Worm (Caenorhabditis elegans) whole organism, L1 larva: ENCODE measurements around the gene K08D9.2.
A peak's percentile ranks its signal among the peaks of the same experiment; 100 is the strongest.

Source experiments
- C04F5.9 ChIP-seq: sonication (generic microtip); optimal IDR thresholded peaks from 2 replicates; lab custom pipeline; 2016; ENCODE audit warnings: missing genetic modification characterization, missing compliant biosample characterization
- C16A3.4 ChIP-seq: fragments of 150-350 bp; optimal IDR thresholded peaks from 2 replicates; lab custom pipeline; 2014; ENCODE audit warnings: missing biosample characterization, missing genetic modification characterization
- C34B4.2 ChIP-seq: sonication (generic microtip); optimal IDR thresholded peaks from 2 replicates; lab custom pipeline; 2017; ENCODE audit warnings: mild to moderate bottlenecking, missing genetic modification characterization, missing compliant biosample characterization
- ceh-8 ChIP-seq: fragments of 200-800 bp; sonication (Bioruptor generic); optimal IDR thresholded peaks from 2 replicates; lab custom pipeline; 2018; ENCODE audit warnings: mild to moderate bottlenecking, missing genetic modification characterization, moderate library complexity, missing compliant biosample characterization
- ceh-82 ChIP-seq, 3 experiments: fragments of 150-350 bp in 1 of 3; sonication (generic microtip) in 2 of 3; optimal IDR thresholded peaks; 2 replicates each; lab custom pipeline; 2014 to 2017; ENCODE audit warnings: missing biosample characterization in 3 of 3, missing genetic modification characterization in 3 of 3
- ceh-88 ChIP-seq: fragments of 200-800 bp; sonication (Bioruptor generic); IDR thresholded peaks from 2 replicates; pipeline ENCODE4 v1.3.6; 2022; ENCODE audit warnings: missing genetic modification characterization, missing compliant biosample characterization
- egl-27 ChIP-seq, 2 experiments: fragments of 150-350 bp in 1 of 2; sonication (generic microtip); optimal IDR thresholded peaks; 3 replicates each; lab custom pipeline; 2017 to 2018; ENCODE audit warnings: missing biosample characterization in 2 of 2, missing genetic modification characterization in 2 of 2, missing genetic modification reagents in 2 of 2
- elt-3 ChIP-seq, 6 experiments: fragments of 150-350 bp in 1 of 6; sonication (generic microtip); optimal IDR thresholded peaks; 2 replicates each; lab custom pipeline; 2017 to 2018; ENCODE audit warnings: missing biosample characterization in 6 of 6, missing genetic modification characterization in 6 of 6, inconsistent platforms in 1 of 6
- ets-5 ChIP-seq: fragments of 200-800 bp; sonication (Bioruptor generic); IDR thresholded peaks from 2 replicates; pipeline ENCODE4 v1.3.6; 2022; ENCODE audit warnings: missing genetic modification characterization, missing compliant biosample characterization
- fkh-4 ChIP-seq: sonication (generic microtip); optimal IDR thresholded peaks from 2 replicates; lab custom pipeline; 2016; ENCODE audit warnings: missing compliant biosample characterization, missing genetic modification characterization, borderline replicate concordance
- fkh-8 ChIP-seq: sonication (generic microtip); optimal IDR thresholded peaks from 2 replicates; lab custom pipeline; 2016; ENCODE audit warnings: mild to moderate bottlenecking, missing genetic modification characterization, missing compliant biosample characterization
- fos-1 ChIP-seq: fragments of 150-350 bp; optimal IDR thresholded peaks from 2 replicates; lab custom pipeline; 2014; ENCODE audit warnings: missing biosample characterization, missing genetic modification characterization
- irx-1 ChIP-seq: sonication (generic microtip); optimal IDR thresholded peaks from 2 replicates; lab custom pipeline; 2016; ENCODE audit warnings: missing genetic modification characterization, missing compliant biosample characterization
- jun-1 ChIP-seq: fragments of 150-350 bp; optimal IDR thresholded peaks from 2 replicates; lab custom pipeline; 2014; ENCODE audit warnings: missing biosample characterization, missing genetic modification reagents, missing genetic modification characterization
- lin-14 ChIP-seq: fragments of 200-800 bp; sonication (Bioruptor generic); optimal IDR thresholded peaks from 2 replicates; lab custom pipeline; 2018; ENCODE audit warnings: mild to moderate bottlenecking, missing genetic modification characterization, moderate library complexity, missing compliant biosample characterization
- lin-15B ChIP-seq: fragments of 150-350 bp; sonication (generic microtip); optimal IDR thresholded peaks from 3 replicates; lab custom pipeline; 2014; ENCODE audit warnings: missing biosample characterization, missing genetic modification characterization
- lin-39 ChIP-seq: fragments of 150-350 bp; optimal IDR thresholded peaks from 2 replicates; lab custom pipeline; 2014; ENCODE audit warnings: missing biosample characterization, missing genetic modification reagents, missing genetic modification characterization
- lir-3 ChIP-seq: sonication (generic microtip); optimal IDR thresholded peaks from 2 replicates; lab custom pipeline; 2016; ENCODE audit warnings: mild to moderate bottlenecking, missing genetic modification characterization, moderate library complexity, missing compliant biosample characterization; ENCODE audit not compliant: poor library complexity
- mab-9 ChIP-seq: fragments of 200-800 bp; sonication (Bioruptor generic); IDR thresholded peaks from 2 replicates; pipeline ENCODE4 v1.3.6; 2022; ENCODE audit warnings: missing genetic modification reagents, missing genetic modification characterization, missing compliant biosample characterization
- mef-2 ChIP-seq: fragments of 150-350 bp; optimal IDR thresholded peaks from 2 replicates; lab custom pipeline; 2014; ENCODE audit warnings: missing biosample characterization, missing genetic modification characterization
- mep-1 ChIP-seq: fragments of 150-350 bp; optimal IDR thresholded peaks from 2 replicates; lab custom pipeline; 2014; ENCODE audit warnings: missing biosample characterization, missing genetic modification characterization
- nhr-12 ChIP-seq: sonication (generic microtip); optimal IDR thresholded peaks from 2 replicates; lab custom pipeline; 2017; ENCODE audit warnings: missing biosample characterization, missing genetic modification characterization
- nhr-19 ChIP-seq: fragments of 200-800 bp; sonication (Bioruptor generic); conservative IDR thresholded peaks from 2 replicates; pipeline ENCODE4 v1.3.6; 2022; ENCODE audit warnings: missing genetic modification characterization, missing compliant biosample characterization
- nhr-20 ChIP-seq: sonication (generic microtip); optimal IDR thresholded peaks from 2 replicates; lab custom pipeline; 2016; ENCODE audit warnings: mild to moderate bottlenecking, missing genetic modification characterization, missing compliant biosample characterization
- nhr-237 ChIP-seq: fragments of 150-350 bp; optimal IDR thresholded peaks from 2 replicates; lab custom pipeline; 2014; ENCODE audit warnings: missing biosample characterization, missing genetic modification characterization
- nhr-77 ChIP-seq: fragments of 150-350 bp; optimal IDR thresholded peaks from 2 replicates; lab custom pipeline; 2014; ENCODE audit warnings: missing biosample characterization, missing genetic modification characterization
- nhr-84 ChIP-seq: sonication (generic microtip); optimal IDR thresholded peaks from 2 replicates; lab custom pipeline; 2017; ENCODE audit warnings: missing biosample characterization, missing genetic modification characterization
- nhr-85 ChIP-seq: sonication (generic microtip); peaks from one replicate; lab custom pipeline; 2016; ENCODE audit warnings: missing genetic modification characterization, inconsistent platforms, missing compliant biosample characterization
- nhr-90 ChIP-seq: sonication (generic microtip); optimal IDR thresholded peaks from 2 replicates; lab custom pipeline; 2016; ENCODE audit warnings: mild to moderate bottlenecking, missing genetic modification characterization, missing compliant biosample characterization; ENCODE audit not compliant: poor library complexity
- pag-3 ChIP-seq: sonication (generic microtip); optimal IDR thresholded peaks from 2 replicates; lab custom pipeline; 2017; ENCODE audit warnings: missing genetic modification characterization, mild to moderate bottlenecking, missing compliant biosample characterization, antibody characterized with exemption, borderline replicate concordance; ENCODE audit not compliant: insufficient read depth
- pax-3 ChIP-seq: fragments of 200-800 bp; sonication (Bioruptor generic); optimal IDR thresholded peaks from 2 replicates; lab custom pipeline; 2018; ENCODE audit warnings: mild to moderate bottlenecking, missing genetic modification characterization, moderate library complexity, missing compliant biosample characterization
- pqm-1 ChIP-seq: sonication (generic microtip); optimal IDR thresholded peaks from 3 replicates; lab custom pipeline; 2017; ENCODE audit warnings: missing biosample characterization, missing genetic modification characterization
- rnt-1 ChIP-seq: sonication (generic microtip); optimal IDR thresholded peaks from 2 replicates; lab custom pipeline; 2016; ENCODE audit warnings: mild to moderate bottlenecking, missing genetic modification characterization, moderate library complexity, missing compliant biosample characterization
- snpc-4 ChIP-seq: fragments of 150-350 bp; optimal IDR thresholded peaks from 2 replicates; lab custom pipeline; 2014; ENCODE audit warnings: missing biosample characterization, missing genetic modification characterization
- snu-23 ChIP-seq: sonication (generic microtip); optimal IDR thresholded peaks from 2 replicates; lab custom pipeline; 2016; ENCODE audit warnings: missing genetic modification characterization, missing compliant biosample characterization
- sox-4 ChIP-seq: sonication (generic microtip); optimal IDR thresholded peaks from 2 replicates; lab custom pipeline; 2016; ENCODE audit warnings: missing genetic modification characterization, missing compliant biosample characterization
- sptf-1 ChIP-seq: fragments of 150-350 bp; optimal IDR thresholded peaks from 2 replicates; lab custom pipeline; 2014; ENCODE audit warnings: missing biosample characterization, missing genetic modification characterization
- unc-130 ChIP-seq: fragments of 150-350 bp; optimal IDR thresholded peaks from 2 replicates; lab custom pipeline; 2017; ENCODE audit warnings: missing biosample characterization, missing genetic modification characterization, inconsistent platforms
- unc-86 ChIP-seq: sonication (generic microtip); optimal IDR thresholded peaks from 2 replicates; lab custom pipeline; 2016; ENCODE audit warnings: missing genetic modification characterization, missing compliant biosample characterization
- xbp-1 ChIP-seq: sonication (generic microtip); optimal IDR thresholded peaks from 2 replicates; lab custom pipeline; 2016; ENCODE audit warnings: missing genetic modification characterization, missing compliant biosample characterization
- zip-4 ChIP-seq: fragments of 200-800 bp; sonication (Bioruptor generic); optimal IDR thresholded peaks from 2 replicates; lab custom pipeline; 2018; ENCODE audit warnings: mild to moderate bottlenecking, missing genetic modification characterization, moderate library complexity, missing compliant biosample characterization

Gene K08D9.2

DNA sequence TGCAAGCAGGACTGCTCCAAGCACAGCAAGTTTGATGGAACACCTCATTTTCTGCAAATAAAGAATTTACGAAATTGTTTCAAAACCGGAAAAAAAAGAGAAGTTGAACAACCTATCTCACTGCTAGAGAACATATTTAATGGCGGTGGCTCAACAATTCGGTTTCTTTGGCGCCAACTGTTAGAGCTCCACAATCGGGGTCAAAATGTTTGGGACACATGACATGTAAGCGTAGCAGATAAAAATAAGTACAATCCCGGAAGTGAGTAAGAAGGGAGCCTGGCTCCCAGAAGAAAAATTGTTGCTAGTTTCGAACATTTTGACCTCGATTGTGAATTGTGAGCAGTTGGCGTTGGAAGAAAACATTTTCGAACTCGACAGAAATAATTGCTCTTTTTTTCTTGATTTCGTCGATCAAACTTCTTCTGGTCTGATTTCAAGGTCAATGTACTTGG, 31.7 kb downstream of the K08D9.2 start, which contains the start of gene T28A11.16:
TSS of gene T28A11.16 (minus strand) at position 51 of the 455 bp plus-strand sequence.
- TF ChIP-seq ets-5 (GFP tag; lab: Robert Waterston, UW) (no peak), unc-130 (no peak), jun-1 (tag; lab: Kevin White, UChicago) (no peak), pqm-1 (tag; lab: Kevin White, UChicago) (no peak), ceh-88 (GFP tag; lab: Robert Waterston, UW) (no peak), nhr-85 (tag; lab: Kevin White, UChicago) (no peak), snu-23 (no peak), pag-3 (tag; lab: Kevin White, UChicago) (no peak), nhr-12 (tag; lab: Kevin White, UChicago) (no peak), fkh-8 (tag; lab: Kevin White, UChicago) (no peak), elt-3 (tag; optimal IDR thresholded peaks at IDR 0.05; lab: Kevin White, UChicago) (no peak), lin-39 (tag; lab: Kevin White, UChicago) (peak; percentile 17), sptf-1 (no peak), nhr-77 (no peak), unc-86 (tag; lab: Kevin White, UChicago) (no peak), lin-15B (tag; lab: Kevin White, UChicago) (no peak), nhr-237 (no peak), irx-1 (tag; lab: Kevin White, UChicago) (no peak), egl-27 (tag; optimal IDR thresholded peaks at IDR 0.05; lab: Kevin White, UChicago) (no peak), sox-4 (tag; lab: Kevin White, UChicago) (no peak), ceh-82 (tag; optimal IDR thresholded peaks at IDR 0.05; lab: Kevin White, UChicago) (no peak), nhr-19 (GFP tag; lab: Robert Waterston, UW) (0 out of 2 replicates have a peak, but pooled peaks have one; percentile 19), fos-1 (tag; lab: Kevin White, UChicago) (no peak), C16A3.4 (tag; lab: Kevin White, UChicago) (no peak), lir-3 (tag; lab: Kevin White, UChicago) (no peak), mab-9 (GFP tag; lab: Robert Waterston, UW) (no peak), pax-3 (tag; lab: Kevin White, UChicago) (no peak), C34B4.2 (tag; lab: Kevin White, UChicago) (no peak), xbp-1 (tag; lab: Kevin White, UChicago) (no peak), mef-2 (peak; percentile 37), C04F5.9 (tag; lab: Kevin White, UChicago) (no peak), ceh-8 (no peak), rnt-1 (tag; lab: Kevin White, UChicago) (peak; percentile 72), snpc-4 (tag; lab: Kevin White, UChicago) (no peak), fkh-4 (no peak)
- TF ChIP-seq, all 84 proteins: peak for 4

ce11 chrV:3260075-3260474, 32.6 kb downstream of the K08D9.2 start, which contains the start of gene srbc-5:
srbc-5 (plus strand) TSS chrV:3260375.
- TF ChIP-seq fkh-8 (tag; lab: Kevin White, UChicago): no peak
- TF ChIP-seq snu-23: no peak
- no peak for TF ChIP-seq mab-9 (GFP tag; lab: Robert Waterston, UW)
- TF ChIP-seq nhr-20 (tag; lab: Kevin White, UChicago): no peak
- TF ChIP-seq elt-3 (tag; optimal IDR thresholded peaks at IDR 0.05; lab: Kevin White, UChicago): no peak
- TF ChIP-seq nhr-84 (tag; lab: Kevin White, UChicago): no peak
- no peak for TF ChIP-seq C16A3.4 (tag; lab: Kevin White, UChicago)
- TF ChIP-seq lin-14 (GFP tag; lab: Kevin White, UChicago): no peak
- no peak for TF ChIP-seq snpc-4 (tag; lab: Kevin White, UChicago)
- no peak for TF ChIP-seq mep-1 (tag; lab: Kevin White, UChicago)
- no peak for TF ChIP-seq zip-4 (GFP tag; lab: Kevin White, UChicago)
- no peak for TF ChIP-seq nhr-90 (tag; lab: Kevin White, UChicago)
- TF ChIP-seq, all 84 proteins: peak for 0
